Worm (Caenorhabditis elegans) whole organism, mixed stage, embryonic: ENCODE measurements around the gene zyg-12.

ENCODE experiments used
- lin-13 ChIP-seq: fragments of 150-350 bp; optimal IDR thresholded peaks from 2 replicates; lab custom pipeline; 2014; ENCODE audit warnings: missing biosample characterization, missing genetic modification characterization
- unc-39 ChIP-seq: fragments of 150-350 bp; optimal IDR thresholded peaks from 2 replicates; lab custom pipeline; 2014; ENCODE audit warnings: missing biosample characterization, missing genetic modification characterization

DNA sequence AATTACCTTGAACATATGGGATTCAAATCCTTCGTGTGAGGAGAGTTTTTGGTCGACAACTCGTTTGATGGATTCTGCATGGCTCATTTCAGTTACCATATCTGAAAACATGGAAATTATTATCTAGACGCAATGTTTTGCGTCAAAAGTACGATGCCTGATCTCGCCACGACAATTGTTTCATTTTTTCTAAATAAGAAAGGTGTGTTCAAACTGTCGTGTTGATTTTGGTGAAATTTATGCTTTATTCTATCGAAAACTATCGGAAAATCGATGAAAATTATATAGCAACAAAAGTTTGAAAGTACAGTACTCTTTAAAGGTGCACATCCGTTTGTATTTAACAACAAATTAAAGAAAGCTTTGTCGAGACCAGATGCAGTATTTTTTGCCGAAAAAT is 8.7 kb upstream of the zyg-12 start, which contains the start of gene cblc-1:
- no peak for TF ChIP-seq unc-39 (tag; lab: Kevin White, UChicago)
- TF ChIP-seq lin-13 (tag; lab: Kevin White, UChicago) = no peak
